Worm (Caenorhabditis elegans): Measurements from ENCODE around the gene F49C12.12.
A peak's percentile ranks its signal among the peaks of the same experiment; 100 is the strongest.

The F49C12.12 gene

ce11 chrIV:9322489-9322888, 1.6 kb upstream of the F49C12.12 start:
- TF ChIP-seq unc-39 (tag; optimal IDR thresholded peaks at IDR 0.05): no peak
- no peak for TF ChIP-seq unc-120 (tag; optimal IDR thresholded peaks at IDR 0.05; ENCODE audit: poor library complexity, severe bottlenecking)
- no peak for TF ChIP-seq blmp-1 (tag; optimal IDR thresholded peaks at IDR 0.05)
- TF ChIP-seq elt-3 (tag; optimal IDR thresholded peaks at IDR 0.05): no peak
- TF ChIP-seq ceh-83 (GFP tag; optimal IDR thresholded peaks at IDR 0.05): no peak
- TF ChIP-seq drap-1 (GFP tag; optimal IDR thresholded peaks at IDR 0.05): no peak
- TF ChIP-seq lin-13 (tag; optimal IDR thresholded peaks at IDR 0.05): no peak
- TF ChIP-seq mab-5 (tag; optimal IDR thresholded peaks at IDR 0.05): no peak
- TF ChIP-seq nhr-76 (tag; optimal IDR thresholded peaks at IDR 0.05): no peak
- no peak for TF ChIP-seq ztf-11 (tag; optimal IDR thresholded peaks at IDR 0.05)
- TF ChIP-seq M03D4.4 (tag; optimal IDR thresholded peaks at IDR 0.05): no peak
- no peak for TF ChIP-seq sem-2 (GFP tag; optimal IDR thresholded peaks at IDR 0.05)
- TF ChIP-seq tbx-8 (GFP tag; optimal IDR thresholded peaks at IDR 0.05): no peak

ce11 chrIV:9320023-9320422, 866 bp downstream of the F49C12.12 start:
- no peak for TF ChIP-seq hlh-1 (tag; optimal IDR thresholded peaks at IDR 0.05)
- no peak for TF ChIP-seq tbx-8 (GFP tag; optimal IDR thresholded peaks at IDR 0.05)

- no peak for TF ChIP-seq sem-2 (GFP tag; optimal IDR thresholded peaks at IDR 0.05)
Observed at ce11 chrIV:9319080-9319479, 1.8 kb downstream of the F49C12.12 start, which contains the start of the genes F49C12.11 and nemt-1. Gene F49C12.11, plus strand, starts transcription at chrIV:9319380. Gene nemt-1, minus strand, starts transcription at chrIV:9319439.

- TF ChIP-seq lin-32 (GFP tag; optimal IDR thresholded peaks at IDR 0.05) (no peak), unc-62 (GFP tag; optimal IDR thresholded peaks at IDR 0.05) (no peak), cnd-1 (tag; optimal IDR thresholded peaks at IDR 0.05) (no peak), ces-1 (GFP tag; optimal IDR thresholded peaks at IDR 0.05) (no peak), elt-1 (tag; optimal IDR thresholded peaks at IDR 0.05; ENCODE audit: borderline replicate concordance, insufficient read depth) (no peak), nhr-76 (tag; optimal IDR thresholded peaks at IDR 0.05) (no peak), lsy-2 (tag; optimal IDR thresholded peaks at IDR 0.05) (no peak), mls-2 (tag; optimal IDR thresholded peaks at IDR 0.05) (no peak), unc-120 (tag; optimal IDR thresholded peaks at IDR 0.05; ENCODE audit: poor library complexity, severe bottlenecking) (no peak), ztf-11 (tag; optimal IDR thresholded peaks at IDR 0.05) (no peak), bed-3 (GFP tag; optimal IDR thresholded peaks at IDR 0.05) (no peak), zip-8 (tag; optimal IDR thresholded peaks at IDR 0.05) (no peak), mep-1 (tag; optimal IDR thresholded peaks at IDR 0.05) (no peak), blmp-1 (tag; optimal IDR thresholded peaks at IDR 0.05) (no peak), hlh-1 (tag; optimal IDR thresholded peaks at IDR 0.05) (no peak), pha-4 (tag; optimal IDR thresholded peaks at IDR 0.05) (no peak), tbx-8 (GFP tag; optimal IDR thresholded peaks at IDR 0.05) (no peak), unc-39 (tag; optimal IDR thresholded peaks at IDR 0.05) (no peak), ceh-83 (GFP tag; optimal IDR thresholded peaks at IDR 0.05) (no peak)
Observed at ce11 chrIV:9318147-9318546, 2.7 kb downstream of the F49C12.12 start.

- peak; percentile 60 for TF ChIP-seq ces-1 (GFP tag; optimal IDR thresholded peaks at IDR 0.05)
- peak; percentile 67 for TF ChIP-seq M03D4.4 (tag; optimal IDR thresholded peaks at IDR 0.05)
- no peak for TF ChIP-seq unc-39 (tag; optimal IDR thresholded peaks at IDR 0.05)
- peak; percentile 82 for TF ChIP-seq mep-1 (tag; optimal IDR thresholded peaks at IDR 0.05)
- TF ChIP-seq lin-13 (tag; optimal IDR thresholded peaks at IDR 0.05): no peak
- TF ChIP-seq elt-3 (tag; optimal IDR thresholded peaks at IDR 0.05): no peak
- peak; percentile 7 for TF ChIP-seq pha-4 (tag; optimal IDR thresholded peaks at IDR 0.05)
- no peak for TF ChIP-seq nhr-28 (tag; optimal IDR thresholded peaks at IDR 0.05)
- TF ChIP-seq bed-3 (GFP tag; optimal IDR thresholded peaks at IDR 0.05): peak; percentile 37
- TF ChIP-seq flh-1 (GFP tag; optimal IDR thresholded peaks at IDR 0.05): peak; percentile 7
- TF ChIP-seq ceh-43 (GFP tag; optimal IDR thresholded peaks at IDR 0.05): peak; percentile 81
- TF ChIP-seq lsy-2 (tag; optimal IDR thresholded peaks at IDR 0.05): peak; percentile 37
- TF ChIP-seq ceh-39 (tag; optimal IDR thresholded peaks at IDR 0.05): peak; percentile 30
- peak; percentile 16 for TF ChIP-seq nhr-237 (tag; optimal IDR thresholded peaks at IDR 0.05)
- peak; percentile 1 for TF ChIP-seq nhr-76 (tag; optimal IDR thresholded peaks at IDR 0.05)
- TF ChIP-seq sem-2 (GFP tag; optimal IDR thresholded peaks at IDR 0.05): peak; percentile 36
- no peak for TF ChIP-seq blmp-1 (tag; optimal IDR thresholded peaks at IDR 0.05)
- no peak for TF ChIP-seq ceh-83 (GFP tag; optimal IDR thresholded peaks at IDR 0.05)
- TF ChIP-seq cnd-1 (tag; optimal IDR thresholded peaks at IDR 0.05): peak; percentile 62
- TF ChIP-seq drap-1 (GFP tag; optimal IDR thresholded peaks at IDR 0.05): peak; percentile 73
- TF ChIP-seq mab-5 (tag; optimal IDR thresholded peaks at IDR 0.05): no peak
- peak; percentile 67 for TF ChIP-seq hlh-1 (tag; optimal IDR thresholded peaks at IDR 0.05)
- no peak for TF ChIP-seq nhr-2 (tag; optimal IDR thresholded peaks at IDR 0.05)
- no peak for TF ChIP-seq unc-120 (tag; optimal IDR thresholded peaks at IDR 0.05; ENCODE audit: poor library complexity, severe bottlenecking)
- no peak for TF ChIP-seq lin-32 (GFP tag; optimal IDR thresholded peaks at IDR 0.05)
- TF ChIP-seq ztf-11 (tag; optimal IDR thresholded peaks at IDR 0.05): peak; percentile 52
- TF ChIP-seq unc-62 (GFP tag; optimal IDR thresholded peaks at IDR 0.05): no peak
- no peak for TF ChIP-seq mls-2 (tag; optimal IDR thresholded peaks at IDR 0.05)
- TF ChIP-seq elt-1 (tag; optimal IDR thresholded peaks at IDR 0.05; ENCODE audit: borderline replicate concordance, insufficient read depth): peak; percentile 36
- TF ChIP-seq sptf-1 (tag; optimal IDR thresholded peaks at IDR 0.05): peak; percentile 85
- no peak for TF ChIP-seq tbx-8 (GFP tag; optimal IDR thresholded peaks at IDR 0.05)
- no peak for TF ChIP-seq snpc-4 (tag; optimal IDR thresholded peaks at IDR 0.05)
- peak; percentile 35 for TF ChIP-seq nhr-12 (tag; optimal IDR thresholded peaks at IDR 0.05)
- TF ChIP-seq zip-8 (tag; optimal IDR thresholded peaks at IDR 0.05): no peak
- no peak for TF ChIP-seq ham-2 (GFP tag; optimal IDR thresholded peaks at IDR 0.05)
Observed at ce11 chrIV:9316068-9316681, 4.7 kb downstream of the F49C12.12 start, which contains the start of the genes F49C12.9 and rpn-7. Gene F49C12.9, minus strand, starts transcription at chrIV:9316215. Gene rpn-7, plus strand, starts transcription at chrIV:9316631.
